Worm (Caenorhabditis elegans) whole organism, L4 larva: Measurements from ENCODE around the gene vps-2.

Source experiments
- F44E2.7 ChIP-seq: fragments of 200-800 bp; sonication (Bioruptor generic); IDR thresholded peaks from 2 replicates; pipeline ENCODE4 v2.1.2; 2022; ENCODE audit warnings: missing genetic modification characterization, missing compliant biosample characterization
- F49E8.2 ChIP-seq: sonication (generic microtip); optimal IDR thresholded peaks from 2 replicates; lab custom pipeline; 2016; ENCODE audit warnings: missing compliant biosample characterization, mild to moderate bottlenecking, missing genetic modification characterization, borderline replicate concordance
- T26A8.4 ChIP-seq: fragments of 200-800 bp; sonication (Bioruptor generic); IDR thresholded peaks from 2 replicates; pipeline ENCODE4 v1.3.6; 2022; ENCODE audit warnings: missing genetic modification characterization, missing compliant biosample characterization
- Y48G9A.11 ChIP-seq: fragments of 200-800 bp; sonication (Bioruptor generic); IDR thresholded peaks from 2 replicates; pipeline ENCODE4 v1.3.6; 2022; ENCODE audit warnings: missing genetic modification reagents, missing genetic modification characterization, missing compliant biosample characterization
- Y5F2A.4 ChIP-seq: fragments of 200-800 bp; sonication (Bioruptor generic); optimal IDR thresholded peaks from 2 replicates; lab custom pipeline; 2018; ENCODE audit warnings: mild to moderate bottlenecking, missing genetic modification characterization, missing compliant biosample characterization
- aha-1 ChIP-seq: fragments of 150-350 bp; peaks from one replicate; lab custom pipeline; 2014; ENCODE audit warnings: missing biosample characterization, missing genetic modification characterization
- aly-2 ChIP-seq: sonication (generic microtip); optimal IDR thresholded peaks from 2 replicates; lab custom pipeline; 2018; ENCODE audit warnings: missing biosample characterization, missing genetic modification characterization
- arid-1 ChIP-seq: fragments of 200-800 bp; sonication (Bioruptor generic); conservative IDR thresholded peaks from 2 replicates; pipeline ENCODE4 v1.3.6; 2022; ENCODE audit warnings: missing genetic modification reagents, missing genetic modification characterization, missing compliant biosample characterization
- ceh-32 ChIP-seq: sonication (generic microtip); optimal IDR thresholded peaks from 2 replicates; lab custom pipeline; 2016; ENCODE audit warnings: mild to moderate bottlenecking, missing genetic modification characterization, missing compliant biosample characterization; ENCODE audit not compliant: poor library complexity
- ceh-62 ChIP-seq: sonication (generic microtip); optimal IDR thresholded peaks from 2 replicates; lab custom pipeline; 2017; ENCODE audit warnings: missing biosample characterization, missing genetic modification characterization
- ceh-82 ChIP-seq: sonication (generic microtip); optimal IDR thresholded peaks from 2 replicates; lab custom pipeline; 2017; ENCODE audit warnings: missing biosample characterization, missing genetic modification characterization
- ces-1 ChIP-seq: fragments of 150-350 bp; sonication (generic microtip); optimal IDR thresholded peaks from 4 replicates; lab custom pipeline; 2014; ENCODE audit warnings: missing biosample characterization, missing genetic modification reagents, missing genetic modification characterization
- ctbp-1 ChIP-seq: fragments of 200-800 bp; sonication (Bioruptor generic); IDR thresholded peaks from 2 replicates; pipeline ENCODE4 v1.3.6; 2022; ENCODE audit warnings: missing genetic modification reagents, missing genetic modification characterization, missing compliant biosample characterization
- daf-12 ChIP-seq: fragments of 150-350 bp; optimal IDR thresholded peaks from 2 replicates; lab custom pipeline; 2014; ENCODE audit warnings: missing biosample characterization, missing genetic modification reagents, missing genetic modification characterization
- daf-16 ChIP-seq, 3 experiments: sonication (generic microtip); optimal IDR thresholded peaks; 2 replicates each; lab custom pipeline; 2016 to 2017; ENCODE audit warnings: missing genetic modification characterization in 3 of 3, missing genetic modification reagents in 3 of 3, mild to moderate bottlenecking in 2 of 3, missing compliant biosample characterization in 2 of 3, missing biosample characterization in 1 of 3, moderate library complexity in 1 of 3
- egl-27 ChIP-seq: sonication (generic microtip); optimal IDR thresholded peaks from 3 replicates; lab custom pipeline; 2017; ENCODE audit warnings: missing biosample characterization, missing genetic modification reagents, missing genetic modification characterization
- egl-43 ChIP-seq: fragments of 200-800 bp; sonication (Bioruptor generic); IDR thresholded peaks from 2 replicates; pipeline ENCODE4 v1.3.6; 2022; ENCODE audit warnings: missing genetic modification reagents, missing genetic modification characterization, missing compliant biosample characterization
- fkh-10 ChIP-seq: fragments of 150-350 bp; optimal IDR thresholded peaks from 2 replicates; lab custom pipeline; 2014; ENCODE audit warnings: missing biosample characterization, missing genetic modification reagents, missing genetic modification characterization
- hlh-11 ChIP-seq: fragments of 200-800 bp; sonication (Bioruptor generic); optimal IDR thresholded peaks from 2 replicates; lab custom pipeline; 2018; ENCODE audit warnings: mild to moderate bottlenecking, missing genetic modification characterization, missing compliant biosample characterization
- hmg-1.1 ChIP-seq: fragments of 200-800 bp; sonication (Bioruptor generic); IDR thresholded peaks from 2 replicates; pipeline ENCODE4 v1.3.6; 2022; ENCODE audit warnings: missing genetic modification reagents, missing genetic modification characterization, missing compliant biosample characterization
- lin-15B ChIP-seq: fragments of 150-350 bp; sonication (generic microtip); optimal IDR thresholded peaks from 3 replicates; lab custom pipeline; 2014; ENCODE audit warnings: missing biosample characterization, missing genetic modification characterization
- lin-29 ChIP-seq: fragments of 200-800 bp; sonication (Bioruptor generic); IDR thresholded peaks from 2 replicates; pipeline ENCODE4 v1.3.6; 2022; ENCODE audit warnings: missing genetic modification reagents, missing genetic modification characterization, missing compliant biosample characterization
- lin-38 ChIP-seq: fragments of 200-800 bp; sonication (Bioruptor generic); IDR thresholded peaks from 2 replicates; pipeline ENCODE4 v1.3.6; 2022; ENCODE audit warnings: missing genetic modification reagents, missing genetic modification characterization, missing compliant biosample characterization
- lir-3 ChIP-seq: sonication (generic microtip); optimal IDR thresholded peaks from 2 replicates; lab custom pipeline; 2016; ENCODE audit warnings: mild to moderate bottlenecking, missing genetic modification characterization, missing compliant biosample characterization
- madf-5 ChIP-seq, 2 experiments: fragments of 200-800 bp; sonication (Bioruptor generic); IDR thresholded peaks; 2 replicates each; pipeline ENCODE4 v1.3.6; 2022; ENCODE audit warnings: missing compliant biosample characterization in 2 of 2, missing genetic modification characterization in 2 of 2
- mep-1 ChIP-seq: fragments of 150-350 bp; sonication (generic microtip); optimal IDR thresholded peaks from 3 replicates; lab custom pipeline; 2014; ENCODE audit warnings: missing biosample characterization, missing genetic modification characterization
- mxl-2 ChIP-seq: fragments of 200-800 bp; sonication (Bioruptor generic); conservative IDR thresholded peaks from 2 replicates; pipeline ENCODE4 v1.3.6; 2022; ENCODE audit warnings: missing genetic modification reagents, missing genetic modification characterization, missing compliant biosample characterization
- mxl-3 ChIP-seq: fragments of 200-800 bp; sonication (Bioruptor generic); optimal IDR thresholded peaks from 2 replicates; lab custom pipeline; 2018; ENCODE audit warnings: mild to moderate bottlenecking, missing genetic modification characterization, missing compliant biosample characterization
- nhr-11 ChIP-seq: fragments of 150-350 bp; optimal IDR thresholded peaks from 2 replicates; lab custom pipeline; 2014; ENCODE audit warnings: missing biosample characterization, missing genetic modification characterization
- pha-4 ChIP-seq, 2 experiments: fragments of 150-350 bp in 1 of 2; fragments of 200-800 bp in 1 of 2; sonication (Bioruptor generic) in 1 of 2; IDR thresholded peaks in 1 of 2; optimal IDR thresholded peaks in 1 of 2; 2 replicates each; pipeline versions ENCODE4 v1.3.6 to Lab custom; 2014 to 2022; ENCODE audit warnings: missing genetic modification characterization in 2 of 2, missing genetic modification reagents in 2 of 2, missing biosample characterization in 1 of 2, missing compliant biosample characterization in 1 of 2
- pqm-1 ChIP-seq: sonication (generic microtip); optimal IDR thresholded peaks from 2 replicates; lab custom pipeline; 2017; ENCODE audit warnings: missing biosample characterization, missing genetic modification characterization
- saeg-2 ChIP-seq: fragments of 200-800 bp; sonication (Bioruptor generic); IDR thresholded peaks from 2 replicates; pipeline ENCODE4 v1.3.6; 2022; ENCODE audit warnings: missing genetic modification reagents, missing genetic modification characterization, missing compliant biosample characterization
- set-16 ChIP-seq: fragments of 200-800 bp; sonication (Bioruptor generic); IDR thresholded peaks from 2 replicates; pipeline ENCODE4 v1.3.6; 2022; ENCODE audit warnings: missing genetic modification reagents, missing genetic modification characterization, missing compliant biosample characterization
- skn-1 ChIP-seq: fragments of 150-350 bp; optimal IDR thresholded peaks from 2 replicates; lab custom pipeline; 2014; ENCODE audit warnings: missing biosample characterization, missing genetic modification characterization
- snpc-4 ChIP-seq: fragments of 150-350 bp; optimal IDR thresholded peaks from 2 replicates; lab custom pipeline; 2014; ENCODE audit warnings: missing biosample characterization, missing genetic modification characterization
- tag-97 ChIP-seq: fragments of 200-800 bp; sonication (Bioruptor generic); IDR thresholded peaks from 2 replicates; pipeline ENCODE4 v1.3.6; 2022; ENCODE audit warnings: missing genetic modification characterization, missing compliant biosample characterization
- tra-1 ChIP-seq: fragments of 200-800 bp; sonication (Bioruptor generic); IDR thresholded peaks from 2 replicates; pipeline ENCODE4 v1.3.6; 2022; ENCODE audit warnings: missing genetic modification reagents, missing genetic modification characterization, missing compliant biosample characterization
- unc-130 ChIP-seq: sonication (generic microtip); optimal IDR thresholded peaks from 2 replicates; lab custom pipeline; 2016; ENCODE audit warnings: missing genetic modification reagents, missing genetic modification characterization, missing compliant biosample characterization
- unc-62 ChIP-seq, 3 experiments: fragments of 150-350 bp in 1 of 3; sonication (generic microtip); optimal IDR thresholded peaks in 2 of 3; peaks in 1 of 3; 1 replicate in 1 of 3; 2 replicates in 2 of 3; lab custom pipeline; 2014 to 2017; ENCODE audit warnings: missing biosample characterization in 3 of 3, missing genetic modification characterization in 3 of 3, missing genetic modification reagents in 3 of 3, missing genotype in 1 of 3
- ztf-11 ChIP-seq: fragments of 150-350 bp; optimal IDR thresholded peaks from 2 replicates; lab custom pipeline; 2014; ENCODE audit warnings: missing biosample characterization, missing genetic modification characterization

Gene vps-2

ce11 chrII:12729952-12730351, 38.1 kb downstream of the vps-2 start:
- TF ChIP-seq madf-5 (GFP tag; IDR thresholded peaks at IDR 0.05; lab: Robert Waterston, UW) = no peak
- TF ChIP-seq ctbp-1 = no peak
- 0 out of 2 replicates have a peak, but pooled peaks have one; percentile 40 for TF ChIP-seq egl-43
- no peak for TF ChIP-seq daf-16 (GFP tag; optimal IDR thresholded peaks at IDR 0.05; lab: Kevin White, UChicago)
- TF ChIP-seq daf-16 (tag; optimal IDR thresholded peaks at IDR 0.05; lab: Kevin White, UChicago) = no peak
- no peak for TF ChIP-seq hlh-11 (tag; lab: Kevin White, UChicago)
- no peak for TF ChIP-seq ceh-82 (tag; lab: Kevin White, UChicago)
- TF ChIP-seq aly-2 (tag; lab: Kevin White, UChicago) = no peak
- TF ChIP-seq egl-27 (tag; lab: Kevin White, UChicago) = no peak
- no peak for TF ChIP-seq hmg-1.1
- TF ChIP-seq ces-1 (GFP tag; lab: Kevin White, UChicago) = no peak
- no peak for TF ChIP-seq mep-1
- TF ChIP-seq lir-3 (tag; lab: Kevin White, UChicago) = no peak
- TF ChIP-seq ceh-62 (tag; lab: Kevin White, UChicago) = no peak
- 0 out of 2 replicates have a peak, but pooled peaks have one; percentile 55 for TF ChIP-seq F44E2.7
- TF ChIP-seq tag-97 (GFP tag; lab: Robert Waterston, UW) = no peak
- peak; percentile 67 for TF ChIP-seq set-16 (GFP tag; lab: Robert Waterston, UW)
- TF ChIP-seq ceh-32 (tag; lab: Kevin White, UChicago) = no peak
- TF ChIP-seq pqm-1 (tag; lab: Kevin White, UChicago) = no peak
- TF ChIP-seq lin-15B (tag; lab: Kevin White, UChicago) = no peak
- no peak for TF ChIP-seq ztf-11 (tag; lab: Kevin White, UChicago)

- no peak for TF ChIP-seq ztf-11 (tag; lab: Kevin White, UChicago)
- 0 out of 2 replicates have a peak, but pooled peaks have one; percentile 10 for TF ChIP-seq lin-38
- no peak for TF ChIP-seq tra-1
Measured at ce11 chrII:12728608-12729007, 39.4 kb downstream of the vps-2 start.

ce11 chrII:12727871-12728270, 40.1 kb downstream of the vps-2 start:
- no peak for TF ChIP-seq lin-38
- TF ChIP-seq mxl-2 (GFP tag; lab: Robert Waterston, UW) = no peak
- no peak for TF ChIP-seq Y48G9A.11 (GFP tag; lab: Robert Waterston, UW)
- peak in 1 of 2 experiments; percentile 72 for TF ChIP-seq unc-62 (GFP tag; optimal IDR thresholded peaks at IDR 0.05 in 1 of 2; lab: Kevin White, UChicago)
- no peak for TF ChIP-seq unc-62 (tag; optimal IDR thresholded peaks at IDR 0.05; lab: Kevin White, UChicago)
- TF ChIP-seq snpc-4 (tag; lab: Kevin White, UChicago) = no peak
- peak; percentile 65 for TF ChIP-seq set-16 (GFP tag; lab: Robert Waterston, UW)
- no peak for TF ChIP-seq unc-130 (GFP tag; lab: Kevin White, UChicago)
- TF ChIP-seq saeg-2 (GFP tag; lab: Robert Waterston, UW) = no peak

- TF ChIP-seq skn-1 (no peak), F44E2.7 (0 out of 2 replicates have a peak, but pooled peaks have one; percentile 67), T26A8.4 (GFP tag; lab: Robert Waterston, UW) (no peak), aha-1 (tag; lab: Kevin White, UChicago) (no peak), mxl-3 (no peak), lin-38 (peak; percentile 62), lir-3 (tag; lab: Kevin White, UChicago) (no peak), lin-29 (GFP tag; lab: Robert Waterston, UW) (no peak), daf-12 (tag; lab: Kevin White, UChicago) (no peak), Y5F2A.4 (GFP tag; lab: Kevin White, UChicago) (no peak), unc-130 (GFP tag; lab: Kevin White, UChicago) (peak; percentile 29), Y48G9A.11 (GFP tag; lab: Robert Waterston, UW) (peak; percentile 61), pha-4 (GFP tag; IDR thresholded peaks at IDR 0.05; lab: Robert Waterston, UW) (0 out of 2 replicates have a peak, but pooled peaks have one; percentile 9), pha-4 (tag; optimal IDR thresholded peaks at IDR 0.05; lab: Kevin White, UChicago) (no peak), fkh-10 (GFP tag; lab: Kevin White, UChicago) (no peak), arid-1 (GFP tag; lab: Robert Waterston, UW) (no peak), nhr-11 (no peak), F49E8.2 (tag; lab: Kevin White, UChicago) (peak; percentile 25)
Measured at ce11 chrII:12726704-12727103, 41.3 kb downstream of the vps-2 start.
